Worm (Caenorhabditis elegans) whole organism, young adult: ENCODE measurements around the gene slc-36.5.

Experiments
- F55B11.4 ChIP-seq: sonication (generic microtip); optimal IDR thresholded peaks from 2 replicates; lab custom pipeline; 2016; ENCODE audit warnings: missing compliant biosample characterization, missing genetic modification characterization, borderline replicate concordance; ENCODE audit not compliant: insufficient read depth
- ama-1 ChIP-seq, 3 experiments: fragments of 150-350 bp in 1 of 3; sonication (generic microtip) in 2 of 3; optimal IDR thresholded peaks; 2 replicates each; lab custom pipeline; 2014 to 2018; ENCODE audit warnings: missing biosample characterization in 2 of 3, missing genetic modification characterization in 2 of 3, missing genetic modification reagents in 2 of 3
- aptf-3 ChIP-seq: fragments of 200-800 bp; sonication (Bioruptor generic); IDR thresholded peaks from 2 replicates; pipeline ENCODE4 v1.3.6; 2022; ENCODE audit warnings: missing genetic modification characterization, missing compliant biosample characterization
- atf-7 ChIP-seq: sonication (generic microtip); optimal IDR thresholded peaks from 2 replicates; lab custom pipeline; 2017; ENCODE audit warnings: mild to moderate bottlenecking, missing genetic modification characterization, missing compliant biosample characterization
- ceh-79 ChIP-seq: sonication (generic microtip); optimal IDR thresholded peaks from 2 replicates; lab custom pipeline; 2017; ENCODE audit warnings: mild to moderate bottlenecking, missing genetic modification characterization, missing compliant biosample characterization
- dox-1 ChIP-seq: fragments of 200-800 bp; sonication (Bioruptor generic); IDR thresholded peaks from 2 replicates; pipeline ENCODE4 v1.3.6; 2022; ENCODE audit warnings: missing genetic modification reagents, missing genetic modification characterization, missing compliant biosample characterization
- efl-1 ChIP-seq: fragments of 150-350 bp; optimal IDR thresholded peaks from 2 replicates; lab custom pipeline; 2014; ENCODE audit warnings: missing biosample characterization, missing genetic modification reagents, missing genetic modification characterization
- egl-18 ChIP-seq: fragments of 200-800 bp; sonication (Bioruptor generic); IDR thresholded peaks from 2 replicates; pipeline ENCODE4 v1.3.6; 2022; ENCODE audit warnings: missing genetic modification reagents, missing genetic modification characterization, missing compliant biosample characterization
- egrh-3 ChIP-seq: fragments of 200-800 bp; sonication (Bioruptor generic); IDR thresholded peaks from 2 replicates; pipeline ENCODE4 v1.3.6; 2022; ENCODE audit warnings: missing genetic modification reagents, missing genetic modification characterization, missing compliant biosample characterization
- fkh-3 ChIP-seq: sonication (generic microtip); optimal IDR thresholded peaks from 2 replicates; lab custom pipeline; 2016; ENCODE audit warnings: mild to moderate bottlenecking, missing genetic modification characterization, missing compliant biosample characterization
- pha-4 ChIP-seq: fragments of 150-350 bp; sonication (generic microtip); optimal IDR thresholded peaks from 2 replicates; lab custom pipeline; 2014; ENCODE audit warnings: missing biosample characterization, missing genetic modification reagents, missing genetic modification characterization
- unc-130 ChIP-seq: sonication (generic microtip); optimal IDR thresholded peaks from 2 replicates; lab custom pipeline; 2016; ENCODE audit warnings: missing genetic modification reagents, missing genetic modification characterization, missing compliant biosample characterization
- unc-62 ChIP-seq: fragments of 150-350 bp; optimal IDR thresholded peaks from 2 replicates; lab custom pipeline; 2014; ENCODE audit warnings: missing biosample characterization, missing genetic modification reagents, missing genetic modification characterization
- ztf-26 ChIP-seq: sonication (generic microtip); optimal IDR thresholded peaks from 2 replicates; lab custom pipeline; 2017; ENCODE audit warnings: missing genetic modification characterization, missing compliant biosample characterization

DNA sequence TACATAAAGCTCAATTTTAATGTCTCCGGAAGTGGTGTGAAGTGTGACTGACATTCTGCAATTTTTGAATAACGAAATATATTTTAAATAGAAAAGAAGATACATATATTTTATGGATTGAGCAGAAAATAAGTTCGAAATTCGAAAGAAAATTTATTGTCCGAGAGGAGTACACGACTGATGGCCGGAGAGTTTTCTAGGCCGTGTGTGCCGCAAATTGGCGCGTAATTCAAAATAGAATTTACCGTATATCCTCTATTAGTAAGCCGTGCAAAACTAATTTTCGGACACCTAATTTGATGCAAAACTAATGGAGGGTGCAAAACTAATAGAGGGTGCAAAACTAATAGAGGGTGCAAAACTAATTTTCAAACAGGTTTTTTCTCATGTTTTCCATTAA lies 36.5 kb upstream of the slc-36.5 start, which contains the start of gene cyn-10:
- TF ChIP-seq aptf-3 (GFP tag; lab: Robert Waterston, UW) (no peak), dox-1 (GFP tag; lab: Robert Waterston, UW) (no peak; the same call in 1 of the 2 replicates), ceh-79 (no peak), egrh-3 (GFP tag; lab: Robert Waterston, UW) (no peak; the same call in 1 of the 2 replicates), unc-130 (peak; percentile 84), egl-18 (GFP tag; lab: Robert Waterston, UW) (0 out of 2 replicates have a peak, but pooled peaks have one; percentile 54), pha-4 (tag; lab: Kevin White, UChicago) (no peak), fkh-3 (no peak), efl-1 (peak; percentile 65), unc-62 (GFP tag; lab: Kevin White, UChicago) (no peak), ama-1 (optimal IDR thresholded peaks at IDR 0.05; lab: Kevin White, UChicago) (no peak), ama-1 (GFP tag; optimal IDR thresholded peaks at IDR 0.05; lab: Kevin White, UChicago) (no peak), F55B11.4 (tag; lab: Kevin White, UChicago) (no peak), atf-7 (tag; lab: Kevin White, UChicago) (peak; percentile 21), ztf-26 (tag; lab: Kevin White, UChicago) (no peak)
